Fruit fly (Drosophila melanogaster) whole organism, embryonic: ENCODE results near the gene pyd.

Experiments used
- Ada2b ChIP-seq: fragments of 200-800 bp; sonication (Bioruptor generic); IDR thresholded peaks from 2 replicates; pipeline ENCODE4 v1.3.6; 2022; ENCODE audit warnings: missing biosample characterization, missing genetic modification characterization
- Asciz ChIP-seq: fragments of 200-800 bp; sonication (Bioruptor generic); optimal IDR thresholded peaks from 2 replicates; lab custom pipeline; 2017; ENCODE audit warnings: missing biosample characterization, mild to moderate bottlenecking, missing genetic modification characterization, missing genetic modification reagents
- CG10366 ChIP-seq: fragments of 200-800 bp; sonication (Bioruptor generic); IDR thresholded peaks from 2 replicates; pipeline ENCODE4 v1.3.6; 2022; ENCODE audit warnings: missing biosample characterization, missing genetic modification characterization
- CG11695 ChIP-seq: fragments of 200-800 bp; sonication (Bioruptor generic); IDR thresholded peaks from 3 replicates; pipeline ENCODE4 v1.3.6; 2022; ENCODE audit warnings: missing biosample characterization, missing genetic modification characterization
- CG11696 ChIP-seq: fragments of 200-800 bp; sonication (Bioruptor generic); IDR thresholded peaks from 2 replicates; pipeline ENCODE4 v1.3.6; 2022; ENCODE audit warnings: missing biosample characterization, missing genetic modification characterization
- CG12659 ChIP-seq: fragments of 200-800 bp; sonication (Bioruptor generic); optimal IDR thresholded peaks from 3 replicates; lab custom pipeline; 2017; ENCODE audit warnings: mild to moderate bottlenecking, missing biosample characterization, missing genetic modification reagents, missing genetic modification characterization
- CG13287 ChIP-seq: fragments of 200-800 bp; sonication (Bioruptor generic); IDR thresholded peaks from 2 replicates; pipeline ENCODE4 v1.3.6; 2022; ENCODE audit warnings: missing biosample characterization, missing genetic modification characterization; ENCODE audit not compliant: partially characterized antibody
- CG13775 ChIP-seq: fragments of 200-800 bp; sonication (Bioruptor generic); optimal IDR thresholded peaks from 3 replicates; lab custom pipeline; 2017; ENCODE audit warnings: missing biosample characterization, mild to moderate bottlenecking, missing genetic modification characterization
- CG18262 ChIP-seq: fragments of 200-800 bp; optimal IDR thresholded peaks from 3 replicates; lab custom pipeline; 2019; ENCODE audit warnings: missing biosample characterization, mild to moderate bottlenecking, missing genetic modification characterization, moderate library complexity
- CG2129 ChIP-seq: fragments of 200-800 bp; sonication (Bioruptor generic); IDR thresholded peaks from 2 replicates; pipeline ENCODE4 v1.3.6; 2022; ENCODE audit warnings: missing biosample characterization, missing genetic modification characterization; ENCODE audit not compliant: partially characterized antibody
- CG3065 ChIP-seq: fragments of 200-800 bp; sonication (Bioruptor generic); optimal IDR thresholded peaks from 2 replicates; lab custom pipeline; 2016; ENCODE audit warnings: missing biosample characterization, missing genetic modification characterization
- CG31365 ChIP-seq: fragments of 200-800 bp; sonication (Bioruptor generic); optimal IDR thresholded peaks from 2 replicates; lab custom pipeline; 2018; ENCODE audit warnings: missing biosample characterization, mild to moderate bottlenecking, missing genetic modification characterization
- CG3995 ChIP-seq: fragments of 200-800 bp; sonication (Bioruptor generic); optimal IDR thresholded peaks from 3 replicates; lab custom pipeline; 2016; ENCODE audit warnings: missing biosample characterization, missing genetic modification characterization
- CG4730 ChIP-seq: fragments of 200-800 bp; sonication (Bioruptor generic); IDR thresholded peaks from 2 replicates; pipeline ENCODE4 v1.3.6; 2022; ENCODE audit warnings: missing biosample characterization, missing genetic modification characterization
- CG6854 ChIP-seq: fragments of 200-800 bp; sonication (Bioruptor generic); optimal IDR thresholded peaks from 3 replicates; lab custom pipeline; 2017; ENCODE audit warnings: missing biosample characterization, mild to moderate bottlenecking, missing genetic modification characterization
- CG8924 ChIP-seq: fragments of 200-800 bp; optimal IDR thresholded peaks from 3 replicates; lab custom pipeline; 2019; ENCODE audit warnings: missing biosample characterization, mild to moderate bottlenecking, missing genetic modification characterization, moderate library complexity
- CHES-1-like ChIP-seq: fragments of 200-800 bp; sonication (Bioruptor generic); optimal IDR thresholded peaks from 2 replicates; lab custom pipeline; 2016; ENCODE audit warnings: missing biosample characterization, missing genetic modification characterization
- CkIIα-i1 ChIP-seq: fragments of 200-800 bp; sonication (Bioruptor generic); IDR thresholded peaks from 2 replicates; pipeline ENCODE4 v1.3.6; 2022; ENCODE audit warnings: missing biosample characterization, missing genetic modification characterization
- CoRest ChIP-seq: fragments of 200-800 bp; sonication (Bioruptor generic); optimal IDR thresholded peaks from 3 replicates; lab custom pipeline; 2018; ENCODE audit warnings: missing biosample characterization, mild to moderate bottlenecking, missing genetic modification characterization, moderate library complexity
- Dek ChIP-seq: fragments of 200-800 bp; sonication (Bioruptor generic); optimal IDR thresholded peaks from 3 replicates; lab custom pipeline; 2019; ENCODE audit warnings: missing biosample characterization, mild to moderate bottlenecking, missing genetic modification characterization, moderate library complexity
- Dip3 ChIP-seq: fragments of 200-800 bp; sonication (Bioruptor generic); optimal IDR thresholded peaks from 3 replicates; lab custom pipeline; 2016; ENCODE audit warnings: missing biosample characterization, missing genetic modification characterization
- Ets65A ChIP-seq: fragments of 200-800 bp; sonication (Bioruptor generic); peaks from one replicate; lab custom pipeline; 2016; ENCODE audit warnings: missing biosample characterization, missing genetic modification characterization
- GATAe ChIP-seq: fragments of 200-800 bp; sonication (Bioruptor generic); conservative IDR thresholded peaks from 2 replicates; pipeline ENCODE4 v1.3.6; 2022; ENCODE audit warnings: missing biosample characterization, missing genetic modification characterization
- Nf-YB ChIP-seq: fragments of 200-800 bp; sonication (Bioruptor generic); optimal IDR thresholded peaks from 3 replicates; lab custom pipeline; 2019; ENCODE audit warnings: missing biosample characterization, mild to moderate bottlenecking, missing genetic modification characterization, moderate library complexity
- Opbp ChIP-seq: fragments of 200-800 bp; sonication (Bioruptor generic); IDR thresholded peaks from 3 replicates; pipeline ENCODE4 v1.3.6; 2022; ENCODE audit warnings: missing biosample characterization, missing genetic modification characterization; ENCODE audit not compliant: partially characterized antibody
- Optix ChIP-seq: fragments of 200-800 bp; sonication (Bioruptor generic); IDR thresholded peaks from 3 replicates; pipeline ENCODE4 v1.3.6; 2022; ENCODE audit warnings: missing biosample characterization, missing genetic modification characterization
- Scr ChIP-seq: fragments of 200-800 bp; sonication (Bioruptor generic); IDR thresholded peaks from 2 replicates; pipeline ENCODE4 v1.3.6; 2022; ENCODE audit warnings: missing biosample characterization, missing genetic modification characterization; ENCODE audit not compliant: partially characterized antibody
- Sin3A ChIP-seq: fragments of >200 bp; optimal IDR thresholded peaks from 2 replicates; lab custom pipeline; 2018
- Six4 ChIP-seq: fragments of 200-800 bp; sonication (Bioruptor generic); optimal IDR thresholded peaks from 2 replicates; lab custom pipeline; 2016; ENCODE audit warnings: missing biosample characterization, missing genetic modification characterization
- abd-A ChIP-seq: fragments of 200-800 bp; sonication (Bioruptor generic); optimal IDR thresholded peaks from 3 replicates; lab custom pipeline; 2019; ENCODE audit warnings: missing biosample characterization, mild to moderate bottlenecking, missing genetic modification characterization, moderate library complexity
- aop ChIP-seq: fragments of 200-800 bp; sonication (Bioruptor generic); IDR thresholded peaks from 2 replicates; pipeline ENCODE4 v1.3.6; 2022; ENCODE audit warnings: missing biosample characterization, missing genetic modification characterization
- chif ChIP-seq, 2 experiments: fragments of 200-800 bp; sonication (Bioruptor generic); optimal IDR thresholded peaks; 3 replicates each; lab custom pipeline; 2016; ENCODE audit warnings: missing biosample characterization in 2 of 2, missing genetic modification characterization in 2 of 2
- crc ChIP-seq: fragments of 200-800 bp; sonication (Bioruptor generic); optimal IDR thresholded peaks from 2 replicates; lab custom pipeline; 2016; ENCODE audit warnings: missing biosample characterization, missing genetic modification characterization
- dysf ChIP-seq: fragments of 200-800 bp; sonication (Bioruptor generic); IDR thresholded peaks from 3 replicates; pipeline ENCODE4 v1.3.6; 2022; ENCODE audit warnings: missing biosample characterization, missing genetic modification characterization
- fd3F ChIP-seq: fragments of 200-800 bp; sonication (Bioruptor generic); optimal IDR thresholded peaks from 2 replicates; lab custom pipeline; 2018; ENCODE audit warnings: missing biosample characterization, mild to moderate bottlenecking, missing genetic modification characterization, moderate library complexity
- gro ChIP-seq: fragments of 200-800 bp; sonication (Bioruptor generic); optimal IDR thresholded peaks from 2 replicates; lab custom pipeline; 2016; ENCODE audit warnings: missing biosample characterization, missing genetic modification characterization
- gsb-n ChIP-seq: fragments of 200-800 bp; sonication (Bioruptor generic); optimal IDR thresholded peaks from 3 replicates; lab custom pipeline; 2018; ENCODE audit warnings: missing biosample characterization, mild to moderate bottlenecking, missing genetic modification characterization
- inv ChIP-seq: fragments of 200-800 bp; sonication (Bioruptor generic); IDR thresholded peaks from 2 replicates; pipeline ENCODE4 v1.3.6; 2022; ENCODE audit warnings: missing biosample characterization, missing genetic modification characterization; ENCODE audit not compliant: partially characterized antibody
- ken ChIP-seq: fragments of 200-800 bp; sonication (Bioruptor generic); IDR thresholded peaks from 3 replicates; pipeline ENCODE4 v1.3.6; 2022; ENCODE audit warnings: missing biosample characterization, missing genetic modification characterization
- klu ChIP-seq: fragments of 200-800 bp; sonication (Bioruptor generic); IDR thresholded peaks from 2 replicates; pipeline ENCODE4 v1.3.6; 2022; ENCODE audit warnings: missing biosample characterization, missing genetic modification characterization
- onecut ChIP-seq: fragments of 200-800 bp; sonication (Bioruptor generic); IDR thresholded peaks from 2 replicates; pipeline ENCODE4 v1.3.6; 2022; ENCODE audit warnings: missing biosample characterization, missing genetic modification characterization
- pita ChIP-seq: fragments of 200-800 bp; sonication (Bioruptor generic); optimal IDR thresholded peaks from 2 replicates; lab custom pipeline; 2017; ENCODE audit warnings: missing biosample characterization, mild to moderate bottlenecking, missing genetic modification characterization
- pros ChIP-seq: fragments of 200-800 bp; sonication (Bioruptor generic); optimal IDR thresholded peaks from 3 replicates; lab custom pipeline; 2019; ENCODE audit warnings: missing biosample characterization, mild to moderate bottlenecking, missing genetic modification characterization, moderate library complexity
- psq ChIP-seq: fragments of 200-800 bp; sonication (Bioruptor generic); optimal IDR thresholded peaks from 2 replicates; lab custom pipeline; 2017; ENCODE audit warnings: missing biosample characterization, missing genetic modification characterization
- repo ChIP-seq: fragments of 200-800 bp; sonication (Bioruptor generic); optimal IDR thresholded peaks from 2 replicates; lab custom pipeline; 2016; ENCODE audit warnings: missing biosample characterization, missing genetic modification characterization
- sens-2 ChIP-seq: fragments of 200-800 bp; sonication (Bioruptor generic); IDR thresholded peaks from 2 replicates; pipeline ENCODE4 v1.3.6; 2022; ENCODE audit warnings: missing biosample characterization, missing genetic modification characterization
- seq ChIP-seq: fragments of 200-800 bp; sonication (Bioruptor generic); IDR thresholded peaks from 2 replicates; pipeline ENCODE4 v1.3.6; 2022; ENCODE audit warnings: missing biosample characterization, missing genetic modification characterization
- sqz ChIP-seq: fragments of 200-800 bp; sonication (Bioruptor generic); optimal IDR thresholded peaks from 3 replicates; lab custom pipeline; 2018; ENCODE audit warnings: missing biosample characterization, mild to moderate bottlenecking, missing genetic modification characterization
- toy ChIP-seq: fragments of 200-800 bp; sonication (Bioruptor generic); IDR thresholded peaks from 2 replicates; pipeline ENCODE4 v1.3.6; 2022; ENCODE audit warnings: missing biosample characterization, missing genetic modification characterization
- tup ChIP-seq: fragments of 200-800 bp; sonication (Bioruptor generic); optimal IDR thresholded peaks from 2 replicates; lab custom pipeline; 2016; ENCODE audit warnings: missing biosample characterization, mild to moderate bottlenecking, missing genetic modification characterization, moderate library complexity
- zen ChIP-seq: fragments of 200-800 bp; sonication (Bioruptor generic); optimal IDR thresholded peaks from 3 replicates; lab custom pipeline; 2018; ENCODE audit warnings: missing biosample characterization, mild to moderate bottlenecking, missing genetic modification characterization, moderate library complexity

Gene pyd

dm6 chr3R:8846154-8846648 is 85.5 kb downstream of the pyd start (continued):
- TF ChIP-seq CG31365 (tag; lab: Kevin White, UChicago) (peak; percentile 70), CG4730 (GFP tag; lab: Robert Waterston, UW) (no peak), CG11696 (no peak), Sin3A (lab: Kevin White, UChicago) (no peak), tup (no peak), fd3F (GFP tag; lab: Kevin White, UChicago) (no peak), Nf-YB (GFP tag; lab: Kevin White, UChicago) (peak; percentile 65), klu (GFP tag; lab: Robert Waterston, UW) (no peak), CG13775 (GFP tag; lab: Kevin White, UChicago) (peak; percentile 8), Scr (GFP tag; lab: Robert Waterston, UW) (peak; percentile 21; the same call in 1 of the 2 replicates), pita (GFP tag; lab: Kevin White, UChicago) (no peak), Asciz (GFP tag; lab: Kevin White, UChicago) (peak; percentile 63), inv (no peak), CG2129 (GFP tag; lab: Robert Waterston, UW) (no peak), Dek (tag; lab: Kevin White, UChicago) (peak; percentile 19), CHES-1-like (GFP tag; lab: Kevin White, UChicago) (peak; percentile 76), psq (GFP tag; lab: Kevin White, UChicago) (peak; percentile 97), repo (GFP tag; lab: Kevin White, UChicago) (peak; percentile 30), zen (tag; lab: Kevin White, UChicago) (peak; percentile 43), GATAe (GFP tag; lab: Robert Waterston, UW) (no peak), Dip3 (GFP tag; lab: Kevin White, UChicago) (no peak), crc (GFP tag; lab: Kevin White, UChicago) (no peak), CkIIα-i1 (GFP tag; lab: Robert Waterston, UW) (no peak; the same call in 1 of the 2 replicates), Ada2b (GFP tag; lab: Robert Waterston, UW) (0 out of 2 replicates have a peak, but pooled peaks have one; percentile 24), sqz (peak; percentile 40), CG10366 (no peak), CG12659 (GFP tag; lab: Kevin White, UChicago) (peak; percentile 53), Optix (no peak), CG8924 (tag; lab: Kevin White, UChicago) (peak; percentile 77), CG11695 (GFP tag; lab: Robert Waterston, UW) (peak; percentile 67; the same call in 2 of the 3 replicates), seq (GFP tag; lab: Robert Waterston, UW) (no peak), dysf (GFP tag; lab: Robert Waterston, UW) (no peak; the same call in 2 of the 3 replicates), onecut (GFP tag; lab: Robert Waterston, UW) (peak; percentile 19), CG3995 (GFP tag; lab: Kevin White, UChicago) (no peak), CG3065 (GFP tag; lab: Kevin White, UChicago) (no peak), chif (GFP tag; optimal IDR thresholded peaks at IDR 0.05; lab: Kevin White, UChicago) (peak; percentile 7 to 53), Opbp (GFP tag; lab: Robert Waterston, UW) (peak; percentile 69), CoRest (tag; lab: Kevin White, UChicago) (peak; percentile 28), Six4 (GFP tag; lab: Kevin White, UChicago) (no peak), sens-2 (GFP tag; lab: Robert Waterston, UW) (no peak), aop (GFP tag; lab: Robert Waterston, UW) (0 out of 2 replicates have a peak, but pooled peaks have one; percentile 43), ken (no peak), Ets65A (GFP tag; lab: Kevin White, UChicago) (no peak), gro (peak; percentile 54), gsb-n (tag; lab: Kevin White, UChicago) (peak; percentile 64), CG18262 (tag; lab: Kevin White, UChicago) (peak; percentile 40), toy (peak; percentile 28; the same call in 1 of the 2 replicates), CG6854 (GFP tag; lab: Kevin White, UChicago) (peak; percentile 54), CG13287 (GFP tag; lab: Robert Waterston, UW) (peak; percentile 56; the same call in 1 of the 2 replicates), abd-A (tag; lab: Kevin White, UChicago) (peak; percentile 62), pros (GFP tag; lab: Kevin White, UChicago) (peak; percentile 84)
